Fruit fly (Drosophila melanogaster): ENCODE data around the gene kar.
A peak's percentile ranks its signal among the peaks of the same experiment; 100 is the strongest.

Gene kar

DNA sequence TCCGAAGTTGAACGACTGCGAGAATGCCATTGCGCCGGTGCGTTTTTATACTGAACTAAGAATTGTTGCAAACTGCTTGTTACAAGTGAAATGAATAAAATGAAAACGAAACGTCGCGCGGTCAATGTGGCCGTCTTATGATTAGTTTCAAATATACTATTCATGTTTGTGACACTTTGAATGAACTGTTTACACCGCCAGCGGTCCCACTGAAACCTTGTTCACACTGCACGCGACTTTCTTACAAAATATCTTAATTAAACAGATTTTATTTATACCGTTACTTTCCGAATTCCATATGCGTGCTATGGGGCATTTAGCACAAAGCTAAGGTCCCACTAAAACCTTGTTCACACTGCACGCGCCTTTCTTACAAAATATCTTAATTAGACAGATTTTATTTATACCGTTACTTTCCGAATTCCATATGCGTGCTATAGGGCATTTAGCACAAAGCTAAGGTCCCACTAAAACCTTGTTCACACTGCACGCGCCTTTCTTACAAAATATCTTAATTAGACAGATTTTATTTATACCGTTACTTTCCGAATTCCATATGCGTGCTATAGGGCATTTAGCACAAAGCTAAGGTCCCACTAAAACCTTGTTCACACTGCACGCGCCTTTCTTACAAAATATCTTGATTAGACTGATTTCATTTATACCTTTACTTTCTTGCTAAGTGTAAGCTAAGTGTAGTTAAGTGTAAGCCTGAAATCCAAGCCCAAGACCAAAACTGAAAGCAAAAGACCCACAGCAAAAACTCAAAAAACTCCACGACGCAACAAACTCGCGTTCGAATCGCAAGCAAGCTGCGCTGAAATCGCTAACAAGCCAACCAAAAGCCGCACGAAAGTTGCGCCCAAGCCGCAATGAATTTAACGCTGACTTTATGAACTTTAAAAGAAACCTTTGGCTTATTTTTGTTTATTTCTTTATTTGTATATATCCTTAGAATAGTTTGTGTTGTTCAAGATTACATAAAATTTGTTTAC, 23.3 kb upstream of the kar start, which contains the start of gene PolQ (continued):
- peak; percentile 80 for TF ChIP-seq CG1024 (GFP tag; IDR thresholded peaks at IDR 0.05)
- peak; percentile 30 for TF ChIP-seq sob (GFP tag; IDR thresholded peaks at IDR 0.05)
- peak; percentile 48; the same call in 2 of the 3 replicates for TF ChIP-seq CG34422 (GFP tag; IDR thresholded peaks at IDR 0.05)
- peak; percentile 36 for TF ChIP-seq pum (GFP tag; optimal IDR thresholded peaks at IDR 0.05)
- TF ChIP-seq H2.0 (GFP tag; IDR thresholded peaks at IDR 0.05): 0 out of 2 replicates have a peak, but pooled peaks have one; percentile 14
- peak; percentile 76 for TF ChIP-seq Hmr (GFP tag; optimal IDR thresholded peaks at IDR 0.05)
- TF ChIP-seq ase (GFP tag; IDR thresholded peaks at IDR 0.05): 0 out of 3 replicates have a peak, but pooled peaks have one; percentile 44
- TF ChIP-seq sisA (GFP tag; IDR thresholded peaks at IDR 0.05): peak; percentile 60
- TF ChIP-seq Rx (GFP tag; IDR thresholded peaks at IDR 0.05): peak; percentile 51
- TF ChIP-seq CG4730 (GFP tag; IDR thresholded peaks at IDR 0.05): 0 out of 2 replicates have a peak, but pooled peaks have one; percentile 20
- peak; percentile 10 for TF ChIP-seq phol (tag; optimal IDR thresholded peaks at IDR 0.05)
- TF ChIP-seq NFAT (GFP tag; IDR thresholded peaks at IDR 0.05): peak; percentile 48; the same call in 1 of the 2 replicates
- TF ChIP-seq Rfx (GFP tag; IDR thresholded peaks at IDR 0.05): peak; percentile 65
- peak; percentile 33; the same call in 1 of the 2 replicates for TF ChIP-seq Dref (GFP tag; IDR thresholded peaks at IDR 0.05)
- TF ChIP-seq vvl (GFP tag; IDR thresholded peaks at IDR 0.05): peak; percentile 31; the same call in 1 of the 2 replicates
- peak in 1 of 2 experiments; percentile 26 for TF ChIP-seq Hr78 (GFP tag; optimal IDR thresholded peaks at IDR 0.05)
- peak; percentile 98 for TF ChIP-seq CG7357 (GFP tag; IDR thresholded peaks at IDR 0.05)
- TF ChIP-seq CG9797 (GFP tag; optimal IDR thresholded peaks at IDR 0.05): peak; percentile 57
- peak; percentile 40 for TF ChIP-seq pzg (GFP tag; optimal IDR thresholded peaks at IDR 0.05)
- TF ChIP-seq zfh1 (GFP tag; IDR thresholded peaks at IDR 0.05): peak; percentile 48; the same call in 1 of the 3 replicates
- TF ChIP-seq ken (GFP tag; IDR thresholded peaks at IDR 0.05): peak; percentile 53; the same call in 1 of the 3 replicates
- TF ChIP-seq E2f2 (GFP tag; IDR thresholded peaks at IDR 0.05): peak; percentile 80
- peak; percentile 39; the same call in 1 of the 3 replicates for TF ChIP-seq Aef1 (GFP tag; IDR thresholded peaks at IDR 0.05)
- peak; percentile 69 for TF ChIP-seq CG17802 (tag; optimal IDR thresholded peaks at IDR 0.05)
- peak; percentile 33 for TF ChIP-seq CG14710 (tag; optimal IDR thresholded peaks at IDR 0.05)
- TF ChIP-seq CG16815 (GFP tag; optimal IDR thresholded peaks at IDR 0.05): peak; percentile 10
- peak; percentile 15 for TF ChIP-seq CG3995 (GFP tag; optimal IDR thresholded peaks at IDR 0.05)
- peak; percentile 96 for TF ChIP-seq CG8359 (GFP tag; optimal IDR thresholded peaks at IDR 0.05; ENCODE audit: borderline replicate concordance)
- peak; percentile 43 for TF ChIP-seq CG6272 (GFP tag; IDR thresholded peaks at IDR 0.05)
- peak; percentile 94 for TF ChIP-seq CG30020 (tag; optimal IDR thresholded peaks at IDR 0.05)
- TF ChIP-seq slbo (GFP tag; IDR thresholded peaks at IDR 0.05): peak; percentile 66
- TF ChIP-seq CG9932 (GFP tag; IDR thresholded peaks at IDR 0.05): peak; percentile 42
- peak in 1 of 2 experiments; percentile 86 for TF ChIP-seq tll (GFP tag; optimal IDR thresholded peaks at IDR 0.05)
- TF ChIP-seq mam (GFP tag; optimal IDR thresholded peaks at IDR 0.05): peak; percentile 29
- TF ChIP-seq CG11456 (GFP tag; IDR thresholded peaks at IDR 0.05): peak; percentile 64; the same call in 2 of the 3 replicates
- peak; percentile 61 for TF ChIP-seq Dp (GFP tag; optimal IDR thresholded peaks at IDR 0.05)
- TF ChIP-seq CG14441 (GFP tag; IDR thresholded peaks at IDR 0.05): peak; percentile 30; the same call in 1 of the 2 replicates
- TF ChIP-seq CG33213 (GFP tag; optimal IDR thresholded peaks at IDR 0.05): peak; percentile 43

DNA sequence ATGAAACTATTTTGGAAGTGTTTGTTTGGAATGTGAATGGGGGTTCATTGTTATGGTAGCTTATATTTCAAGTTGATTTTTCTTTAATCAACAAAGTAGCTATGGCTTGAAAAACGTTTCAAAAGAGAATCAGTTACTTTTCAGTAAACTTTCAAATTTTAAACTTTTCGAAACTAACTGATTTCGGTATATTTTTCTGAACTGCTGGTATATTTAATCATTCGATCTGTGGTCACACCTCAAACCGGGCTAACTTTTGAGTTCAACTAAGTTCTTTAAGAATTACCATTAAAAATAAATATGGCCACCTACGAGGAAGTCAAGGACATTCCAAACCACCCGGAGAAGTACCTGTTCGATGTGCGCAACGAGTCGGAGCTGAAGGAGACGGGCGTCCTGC, 15.7 kb upstream of the kar start, which contains the start of gene CG12279:
Gene CG12279 (plus strand): TSS at position 234 of the 400 bp plus-strand sequence.
- TF ChIP-seq Mes4 (GFP tag; optimal IDR thresholded peaks at IDR 0.05): no peak
- peak; percentile 40 for TF ChIP-seq CG9797 (GFP tag; optimal IDR thresholded peaks at IDR 0.05)
- TF ChIP-seq gfzf (GFP tag; optimal IDR thresholded peaks at IDR 0.05): peak; percentile 68
- peak; percentile 5 for TF ChIP-seq stwl (tag; optimal IDR thresholded peaks at IDR 0.05)
- no peak for TF ChIP-seq CG16779 (GFP tag; IDR thresholded peaks at IDR 0.05)
- TF ChIP-seq CG5953 (GFP tag; IDR thresholded peaks at IDR 0.05): no peak
- TF ChIP-seq danr (GFP tag; IDR thresholded peaks at IDR 0.05): no peak
- no peak for TF ChIP-seq HLH54F (GFP tag; optimal IDR thresholded peaks at IDR 0.05)
- TF ChIP-seq nerfin-1 (tag; optimal IDR thresholded peaks at IDR 0.05): no peak
- peak; percentile 53 for TF ChIP-seq Dp (GFP tag; optimal IDR thresholded peaks at IDR 0.05)
- no peak for TF ChIP-seq CG6683 (GFP tag; optimal IDR thresholded peaks at IDR 0.05)
- no peak for TF ChIP-seq CG5180 (GFP tag; optimal IDR thresholded peaks at IDR 0.05)
- TF ChIP-seq CG9876 (GFP tag; optimal IDR thresholded peaks at IDR 0.05): no peak
- TF ChIP-seq E2f2 (GFP tag; IDR thresholded peaks at IDR 0.05): peak; percentile 59
